Fruit fly (Drosophila melanogaster) whole organism: ENCODE data around the gene side-II.

Source experiments
- pan ChIP-seq: fragments of >200 bp; optimal IDR thresholded peaks from 2 replicates; lab custom pipeline; 2017
- usp ChIP-seq: fragments of >200 bp; optimal IDR thresholded peaks from 2 replicates; lab custom pipeline; 2017; ENCODE audit warnings: missing biosample characterization, missing genetic modification characterization, mixed read lengths

DNA sequence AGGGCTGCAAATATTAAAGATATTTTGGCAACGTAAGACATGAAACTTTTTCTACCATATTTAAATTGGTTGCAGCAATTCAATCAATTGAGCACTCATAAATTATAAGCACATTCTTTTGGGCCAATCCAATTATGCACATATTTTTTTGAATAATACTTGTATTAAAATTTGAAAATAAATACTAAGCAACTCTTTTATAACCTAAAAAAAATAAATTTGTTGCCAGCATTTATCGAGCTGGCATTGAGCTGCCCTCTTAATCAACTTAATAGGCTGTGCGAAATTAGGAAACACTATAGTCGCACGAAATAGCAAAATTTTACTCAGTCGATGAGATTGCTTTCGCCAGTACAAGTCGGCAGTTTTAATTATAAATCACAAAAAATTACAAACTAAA, 47.8 kb downstream of the side-II start, which contains the start of gene CG3491:
- TF ChIP-seq usp (GFP tag; lab: Kevin White, UChicago): no peak
- no peak for TF ChIP-seq pan (lab: Kevin White, UChicago)
